Worm (Caenorhabditis elegans): Measurements from ENCODE around the gene pals-17.

The pals-17 gene

ce11 chrIII:1428448-1428847 lies 36.8 kb upstream of the pals-17 start:
- no peak for TF ChIP-seq skn-1 (tag; optimal IDR thresholded peaks at IDR 0.05)
- no peak for TF ChIP-seq nhr-11 (tag; optimal IDR thresholded peaks at IDR 0.05)
- TF ChIP-seq unc-62 (GFP tag; optimal IDR thresholded peaks at IDR 0.05), result no peak
- no peak for TF ChIP-seq alr-1 (tag; optimal IDR thresholded peaks at IDR 0.05)
- no peak for TF ChIP-seq ztf-4 (tag; optimal IDR thresholded peaks at IDR 0.05)
- no peak for TF ChIP-seq nhr-6 (tag; optimal IDR thresholded peaks at IDR 0.05)
- no peak for TF ChIP-seq sma-3 (GFP tag; optimal IDR thresholded peaks at IDR 0.05)
- no peak for TF ChIP-seq nhr-77 (tag; optimal IDR thresholded peaks at IDR 0.05)
- TF ChIP-seq R02D3.7 (tag; optimal IDR thresholded peaks at IDR 0.05), result no peak
- no peak for TF ChIP-seq elt-3 (tag; optimal IDR thresholded peaks at IDR 0.05)
- no peak for TF ChIP-seq unc-39 (tag; optimal IDR thresholded peaks at IDR 0.05)
- no peak for TF ChIP-seq ceh-82 (tag; optimal IDR thresholded peaks at IDR 0.05)

ce11 chrIII:1427126-1427525 lies 35.5 kb upstream of the pals-17 start, which contains the start of gene lelo-2:
TSS of gene lelo-2 (minus strand) at chrIII:1427226.
- TF ChIP-seq nhr-77 (tag; optimal IDR thresholded peaks at IDR 0.05) (no peak), ZK546.5 (tag; optimal IDR thresholded peaks at IDR 0.05) (no peak), sem-4 (tag; optimal IDR thresholded peaks at IDR 0.05) (no peak), egl-27 (tag; optimal IDR thresholded peaks at IDR 0.05) (no peak), skn-1 (tag; optimal IDR thresholded peaks at IDR 0.05) (no peak), ceh-82 (tag; optimal IDR thresholded peaks at IDR 0.05) (no peak), blmp-1 (tag; optimal IDR thresholded peaks at IDR 0.05; ENCODE audit: insufficient read depth) (no peak), lin-11 (tag; optimal IDR thresholded peaks at IDR 0.05) (no peak), ama-1 (optimal IDR thresholded peaks at IDR 0.05) (no peak), nhr-10 (tag; optimal IDR thresholded peaks at IDR 0.05) (no peak), peb-1 (tag; optimal IDR thresholded peaks at IDR 0.05) (no peak), lin-39 (tag; optimal IDR thresholded peaks at IDR 0.05) (no peak)

- TF ChIP-seq unc-55 (GFP tag; optimal IDR thresholded peaks at IDR 0.05), result peak; percentile 77
- TF ChIP-seq lin-39 (tag; optimal IDR thresholded peaks at IDR 0.05), result no peak
- peak; percentile 32 for TF ChIP-seq nhr-129 (tag; optimal IDR thresholded peaks at IDR 0.05)
- TF ChIP-seq elt-1 (tag; optimal IDR thresholded peaks at IDR 0.05), result no peak
- TF ChIP-seq mdl-1 (tag; optimal IDR thresholded peaks at IDR 0.05), result no peak
- no peak for TF ChIP-seq unc-39 (tag; optimal IDR thresholded peaks at IDR 0.05)
- TF ChIP-seq gmeb-1 (tag; optimal IDR thresholded peaks at IDR 0.05), result peak; percentile 52
- no peak for TF ChIP-seq nhr-77 (tag; optimal IDR thresholded peaks at IDR 0.05)
- no peak for TF ChIP-seq unc-62 (GFP tag; optimal IDR thresholded peaks at IDR 0.05)
- peak; percentile 8 for TF ChIP-seq crh-2 (tag; optimal IDR thresholded peaks at IDR 0.05)
- TF ChIP-seq R02D3.7 (tag; optimal IDR thresholded peaks at IDR 0.05), result no peak
- no peak for TF ChIP-seq nhr-6 (tag; optimal IDR thresholded peaks at IDR 0.05)
- TF ChIP-seq nhr-11 (tag; optimal IDR thresholded peaks at IDR 0.05), result no peak
- no peak for TF ChIP-seq nhr-237 (tag; optimal IDR thresholded peaks at IDR 0.05)
- TF ChIP-seq C34F6.9 (tag; optimal IDR thresholded peaks at IDR 0.05), result peak; percentile 45
- TF ChIP-seq dmd-4 (tag; optimal IDR thresholded peaks at IDR 0.05), result no peak
- TF ChIP-seq snpc-4 (tag; optimal IDR thresholded peaks at IDR 0.05), result no peak
- peak; percentile 50 for TF ChIP-seq lin-11 (tag; optimal IDR thresholded peaks at IDR 0.05)
- no peak for TF ChIP-seq egl-27 (tag; optimal IDR thresholded peaks at IDR 0.05)
- no peak for TF ChIP-seq ceh-16 (tag; optimal IDR thresholded peaks at IDR 0.05)
- TF ChIP-seq nhr-10 (tag; optimal IDR thresholded peaks at IDR 0.05), result no peak
- TF ChIP-seq elt-3 (tag; optimal IDR thresholded peaks at IDR 0.05), result no peak
- no peak for TF ChIP-seq ztf-4 (tag; optimal IDR thresholded peaks at IDR 0.05)
- no peak for TF ChIP-seq skn-1 (tag; optimal IDR thresholded peaks at IDR 0.05)
- no peak for TF ChIP-seq ceh-82 (tag; optimal IDR thresholded peaks at IDR 0.05)
- no peak for TF ChIP-seq mbf-1 (tag; optimal IDR thresholded peaks at IDR 0.05)
- no peak for TF ChIP-seq sem-4 (tag; optimal IDR thresholded peaks at IDR 0.05)
- peak; percentile 67 to 75 for TF ChIP-seq lsy-2 (tag; optimal IDR thresholded peaks at IDR 0.05)
- peak; percentile 14 for TF ChIP-seq nhr-21 (tag; optimal IDR thresholded peaks at IDR 0.05)
- peak; percentile 34 for TF ChIP-seq fos-1 (tag; optimal IDR thresholded peaks at IDR 0.05)
- TF ChIP-seq sma-3 (GFP tag; optimal IDR thresholded peaks at IDR 0.05), result peak; percentile 53
- TF ChIP-seq alr-1 (tag; optimal IDR thresholded peaks at IDR 0.05), result no peak
- no peak for TF ChIP-seq sma-9 (GFP tag; optimal IDR thresholded peaks at IDR 0.05)
- TF ChIP-seq sma-9 (tag; optimal IDR thresholded peaks at IDR 0.05), result no peak
- TF ChIP-seq ZK546.5 (tag; optimal IDR thresholded peaks at IDR 0.05), result no peak
- TF ChIP-seq ama-1 (optimal IDR thresholded peaks at IDR 0.05), result no peak
- TF ChIP-seq F13H6.1 (tag; optimal IDR thresholded peaks at IDR 0.05), result peak; percentile 49
- TF ChIP-seq Y55F3AM.14 (GFP tag; optimal IDR thresholded peaks at IDR 0.05), result peak; percentile 42
- peak; percentile 46 for TF ChIP-seq nhr-25 (tag; optimal IDR thresholded peaks at IDR 0.05)
- TF ChIP-seq mab-5 (tag; optimal IDR thresholded peaks at IDR 0.05), result peak; percentile 35
- peak; percentile 88 for TF ChIP-seq lin-13 (GFP tag; optimal IDR thresholded peaks at IDR 0.05)
Observed at ce11 chrIII:1424305-1424704, 32.7 kb upstream of the pals-17 start.

Measured in whole organism, L2 larva.